Worm (Caenorhabditis elegans) whole organism, young adult: Measurements from ENCODE around the gene srab-7.

Experiments used
- B0035.1 ChIP-seq: sonication (generic microtip); optimal IDR thresholded peaks from 2 replicates; lab custom pipeline; 2016; ENCODE audit warnings: missing genetic modification characterization, mild to moderate bottlenecking, missing compliant biosample characterization, missing genotype, missing genetic modification reagents
- C06A6.2 ChIP-seq: fragments of 200-800 bp; sonication (Bioruptor generic); conservative IDR thresholded peaks from 2 replicates; pipeline ENCODE4 v1.3.6; 2022; ENCODE audit warnings: missing genetic modification characterization, missing compliant biosample characterization
- D2030.7 ChIP-seq: fragments of 200-800 bp; sonication (Bioruptor generic); IDR thresholded peaks from 2 replicates; pipeline ENCODE4 v1.3.6; 2022; ENCODE audit warnings: missing genetic modification reagents, missing genetic modification characterization, missing compliant biosample characterization
- F10E7.11 ChIP-seq: sonication (generic microtip); optimal IDR thresholded peaks from 2 replicates; lab custom pipeline; 2017; ENCODE audit warnings: mild to moderate bottlenecking, missing genetic modification characterization, moderate library complexity, missing compliant biosample characterization
- F22D6.2 ChIP-seq: sonication (generic microtip); optimal IDR thresholded peaks from 2 replicates; lab custom pipeline; 2016; ENCODE audit warnings: mild to moderate bottlenecking, missing genetic modification characterization, missing compliant biosample characterization
- F33H1.4 ChIP-seq: fragments of 200-800 bp; sonication (Bioruptor generic); IDR thresholded peaks from 2 replicates; pipeline ENCODE4 v1.3.6; 2022; ENCODE audit warnings: missing genetic modification reagents, missing genetic modification characterization, missing compliant biosample characterization
- F37B4.10 ChIP-seq: fragments of 200-800 bp; sonication (Bioruptor generic); IDR thresholded peaks from 2 replicates; pipeline ENCODE4 v1.3.6; 2022; ENCODE audit warnings: missing genetic modification characterization, missing compliant biosample characterization
- F39B2.1 ChIP-seq: fragments of 200-800 bp; sonication (Bioruptor generic); IDR thresholded peaks from 2 replicates; pipeline ENCODE4 v1.3.6; 2022; ENCODE audit warnings: missing genetic modification reagents, missing genetic modification characterization, missing compliant biosample characterization
- F57C9.4 ChIP-seq: sonication (generic microtip); optimal IDR thresholded peaks from 2 replicates; lab custom pipeline; 2017; ENCODE audit warnings: mild to moderate bottlenecking, missing genetic modification characterization, missing compliant biosample characterization
- T07F8.4 ChIP-seq: sonication (generic microtip); optimal IDR thresholded peaks from 2 replicates; lab custom pipeline; 2016; ENCODE audit warnings: mild to moderate bottlenecking, missing genetic modification characterization, moderate library complexity, missing compliant biosample characterization
- Y67H2A.10 ChIP-seq: fragments of 200-800 bp; sonication (Bioruptor generic); conservative IDR thresholded peaks from 2 replicates; pipeline ENCODE4 v1.3.6; 2022; ENCODE audit warnings: missing genetic modification reagents, missing genetic modification characterization, missing compliant biosample characterization
- Y79H2A.3 ChIP-seq: fragments of 200-800 bp; sonication (Bioruptor generic); conservative IDR thresholded peaks from 2 replicates; pipeline ENCODE4 v1.3.6; 2022; ENCODE audit warnings: missing genetic modification reagents, missing genetic modification characterization, missing compliant biosample characterization
- akir-1 ChIP-seq: fragments of 200-800 bp; sonication (Bioruptor generic); optimal IDR thresholded peaks from 2 replicates; lab custom pipeline; 2018; ENCODE audit warnings: mild to moderate bottlenecking, missing genetic modification characterization, moderate library complexity, missing compliant biosample characterization
- aptf-2 ChIP-seq: fragments of 200-800 bp; sonication (Bioruptor generic); conservative IDR thresholded peaks from 2 replicates; pipeline ENCODE4 v1.3.6; 2022; ENCODE audit warnings: missing genetic modification reagents, missing genetic modification characterization, missing compliant biosample characterization
- aptf-3 ChIP-seq: fragments of 200-800 bp; sonication (Bioruptor generic); IDR thresholded peaks from 2 replicates; pipeline ENCODE4 v1.3.6; 2022; ENCODE audit warnings: missing genetic modification characterization, missing compliant biosample characterization
- atf-7 ChIP-seq: sonication (generic microtip); optimal IDR thresholded peaks from 2 replicates; lab custom pipeline; 2017; ENCODE audit warnings: mild to moderate bottlenecking, missing genetic modification characterization, missing compliant biosample characterization
- ccch-3 ChIP-seq: fragments of 200-800 bp; sonication (Bioruptor generic); optimal IDR thresholded peaks from 2 replicates; lab custom pipeline; 2018; ENCODE audit warnings: mild to moderate bottlenecking, missing genetic modification characterization, missing compliant biosample characterization
- ceh-100 ChIP-seq: fragments of 200-800 bp; sonication (Bioruptor generic); IDR thresholded peaks from 2 replicates; pipeline ENCODE4 v1.3.6; 2022; ENCODE audit warnings: missing genetic modification reagents, missing genetic modification characterization, missing compliant biosample characterization
- ceh-79 ChIP-seq: sonication (generic microtip); optimal IDR thresholded peaks from 2 replicates; lab custom pipeline; 2017; ENCODE audit warnings: mild to moderate bottlenecking, missing genetic modification characterization, missing compliant biosample characterization
- ceh-91 ChIP-seq: fragments of 200-800 bp; sonication (Bioruptor generic); IDR thresholded peaks from 2 replicates; pipeline ENCODE4 v1.3.6; 2022; ENCODE audit warnings: missing genetic modification reagents, missing genetic modification characterization, missing compliant biosample characterization
- chd-7 ChIP-seq: sonication (generic microtip); optimal IDR thresholded peaks from 2 replicates; lab custom pipeline; 2016; ENCODE audit warnings: mild to moderate bottlenecking, missing genetic modification characterization, moderate library complexity, missing compliant biosample characterization
- die-1 ChIP-seq: sonication (generic microtip); optimal IDR thresholded peaks from 2 replicates; lab custom pipeline; 2016; ENCODE audit warnings: missing genotype, mild to moderate bottlenecking, missing genetic modification characterization, missing compliant biosample characterization
- dox-1 ChIP-seq: fragments of 200-800 bp; sonication (Bioruptor generic); IDR thresholded peaks from 2 replicates; pipeline ENCODE4 v1.3.6; 2022; ENCODE audit warnings: missing genetic modification reagents, missing genetic modification characterization, missing compliant biosample characterization
- efl-1 ChIP-seq: fragments of 150-350 bp; optimal IDR thresholded peaks from 2 replicates; lab custom pipeline; 2014; ENCODE audit warnings: missing biosample characterization, missing genetic modification reagents, missing genetic modification characterization
- egrh-3 ChIP-seq: fragments of 200-800 bp; sonication (Bioruptor generic); IDR thresholded peaks from 2 replicates; pipeline ENCODE4 v1.3.6; 2022; ENCODE audit warnings: missing genetic modification reagents, missing genetic modification characterization, missing compliant biosample characterization
- gei-17 ChIP-seq: fragments of 200-800 bp; sonication (Bioruptor generic); optimal IDR thresholded peaks from 2 replicates; lab custom pipeline; 2018; ENCODE audit warnings: mild to moderate bottlenecking, missing genetic modification characterization, missing compliant biosample characterization
- hlh-12 ChIP-seq: sonication (generic microtip); optimal IDR thresholded peaks from 2 replicates; lab custom pipeline; 2016; ENCODE audit warnings: missing genetic modification characterization, missing compliant biosample characterization
- hlh-26 ChIP-seq: fragments of 200-800 bp; sonication (Bioruptor generic); conservative IDR thresholded peaks from 2 replicates; pipeline ENCODE4 v1.3.6; 2022; ENCODE audit warnings: missing genetic modification reagents, missing genetic modification characterization, missing compliant biosample characterization
- lag-1 ChIP-seq: fragments of 200-800 bp; sonication (Bioruptor generic); IDR thresholded peaks from 2 replicates; pipeline ENCODE4 v1.3.6; 2022; ENCODE audit warnings: missing genetic modification reagents, missing genetic modification characterization, missing compliant biosample characterization
- lin-35 ChIP-seq, 3 experiments: fragments of 150-350 bp in 2 of 3; sonication (generic microtip) in 1 of 3; optimal IDR thresholded peaks; 2 replicates each; lab custom pipeline; 2014 to 2018; ENCODE audit warnings: missing biosample characterization in 3 of 3, missing genetic modification characterization in 3 of 3, missing genetic modification reagents in 3 of 3
- lin-40 ChIP-seq: sonication (generic microtip); optimal IDR thresholded peaks from 2 replicates; lab custom pipeline; 2016; ENCODE audit warnings: missing genetic modification characterization, mild to moderate bottlenecking, missing compliant biosample characterization, missing genotype, missing genetic modification reagents
- lsl-1 ChIP-seq: fragments of 200-800 bp; sonication (Bioruptor generic); optimal IDR thresholded peaks from 2 replicates; lab custom pipeline; 2018; ENCODE audit warnings: mild to moderate bottlenecking, missing genetic modification characterization, moderate library complexity, missing compliant biosample characterization
- madf-3 ChIP-seq: fragments of 200-800 bp; sonication (Bioruptor generic); IDR thresholded peaks from 2 replicates; pipeline ENCODE4 v1.3.6; 2022; ENCODE audit warnings: missing genetic modification reagents, missing genetic modification characterization, missing compliant biosample characterization
- madf-6 ChIP-seq: fragments of 200-800 bp; sonication (Bioruptor generic); IDR thresholded peaks from 2 replicates; pipeline ENCODE4 v1.3.6; 2022; ENCODE audit warnings: missing genetic modification reagents, missing genetic modification characterization, missing compliant biosample characterization
- madf-8 ChIP-seq: fragments of 200-800 bp; sonication (Bioruptor generic); conservative IDR thresholded peaks from 2 replicates; pipeline ENCODE4 v1.3.6; 2022; ENCODE audit warnings: missing genetic modification reagents, missing genetic modification characterization, missing compliant biosample characterization
- mel-28 ChIP-seq: sonication (generic microtip); optimal IDR thresholded peaks from 2 replicates; lab custom pipeline; 2016; ENCODE audit warnings: borderline replicate concordance, mild to moderate bottlenecking, missing genetic modification characterization, missing compliant biosample characterization
- mes-4 ChIP-seq: sonication (generic microtip); optimal IDR thresholded peaks from 2 replicates; lab custom pipeline; 2016; ENCODE audit warnings: missing genotype, missing genetic modification characterization, missing compliant biosample characterization
- nfya-2 ChIP-seq: fragments of 200-800 bp; sonication (Bioruptor generic); IDR thresholded peaks from 2 replicates; pipeline ENCODE4 v1.3.6; 2022; ENCODE audit warnings: missing genetic modification reagents, missing genetic modification characterization, missing compliant biosample characterization
- nhr-120 ChIP-seq: fragments of 200-800 bp; sonication (Bioruptor generic); IDR thresholded peaks from 2 replicates; pipeline ENCODE4 v1.3.6; 2022; ENCODE audit warnings: missing genetic modification characterization, missing compliant biosample characterization
- nhr-90 ChIP-seq: sonication (generic microtip); optimal IDR thresholded peaks from 2 replicates; lab custom pipeline; 2016; ENCODE audit warnings: missing genotype, mild to moderate bottlenecking, missing genetic modification characterization, missing compliant biosample characterization
- pha-4 ChIP-seq: fragments of 150-350 bp; sonication (generic microtip); optimal IDR thresholded peaks from 2 replicates; lab custom pipeline; 2014; ENCODE audit warnings: missing biosample characterization, missing genetic modification reagents, missing genetic modification characterization
- rec-8 ChIP-seq, 2 experiments: sonication (generic microtip); optimal IDR thresholded peaks; 2 replicates each; lab custom pipeline; 2016; ENCODE audit warnings: mild to moderate bottlenecking in 2 of 2, missing genetic modification characterization in 2 of 2, missing genetic modification reagents in 2 of 2, missing genotype in 2 of 2, missing biosample characterization in 1 of 2, missing compliant biosample characterization in 1 of 2, moderate library complexity in 1 of 2
- snpc-1.1 ChIP-seq: sonication (generic microtip); optimal IDR thresholded peaks from 2 replicates; lab custom pipeline; 2017; ENCODE audit warnings: missing genetic modification characterization, mild to moderate bottlenecking, missing compliant biosample characterization, antibody characterized with exemption, moderate library complexity, missing genotype, missing genetic modification reagents; ENCODE audit not compliant: insufficient read depth
- snpc-4 ChIP-seq, 5 experiments: fragments of 150-350 bp in 1 of 5; sonication (generic microtip) in 4 of 5; optimal IDR thresholded peaks; 2 replicates each; lab custom pipeline; 2014 to 2018; ENCODE audit warnings: missing genetic modification characterization in 5 of 5, missing biosample characterization in 3 of 5, antibody characterized with exemption in 2 of 5, mild to moderate bottlenecking in 2 of 5, missing compliant biosample characterization in 2 of 5, missing genotype in 2 of 5, moderate library complexity in 2 of 5, missing genetic modification reagents in 1 of 5
- sptf-2 ChIP-seq: fragments of 200-800 bp; sonication (Bioruptor generic); optimal IDR thresholded peaks from 2 replicates; lab custom pipeline; 2018; ENCODE audit warnings: mild to moderate bottlenecking, missing genetic modification characterization, missing compliant biosample characterization
- tlf-1 ChIP-seq: fragments of 200-800 bp; sonication (Bioruptor generic); optimal IDR thresholded peaks from 2 replicates; lab custom pipeline; 2018; ENCODE audit warnings: mild to moderate bottlenecking, missing genetic modification characterization, missing compliant biosample characterization
- zfh-2 ChIP-seq: fragments of 200-800 bp; sonication (Bioruptor generic); conservative IDR thresholded peaks from 2 replicates; pipeline ENCODE4 v1.3.6; 2022; ENCODE audit warnings: missing genetic modification reagents, missing genetic modification characterization, missing compliant biosample characterization

The srab-7 gene

DNA sequence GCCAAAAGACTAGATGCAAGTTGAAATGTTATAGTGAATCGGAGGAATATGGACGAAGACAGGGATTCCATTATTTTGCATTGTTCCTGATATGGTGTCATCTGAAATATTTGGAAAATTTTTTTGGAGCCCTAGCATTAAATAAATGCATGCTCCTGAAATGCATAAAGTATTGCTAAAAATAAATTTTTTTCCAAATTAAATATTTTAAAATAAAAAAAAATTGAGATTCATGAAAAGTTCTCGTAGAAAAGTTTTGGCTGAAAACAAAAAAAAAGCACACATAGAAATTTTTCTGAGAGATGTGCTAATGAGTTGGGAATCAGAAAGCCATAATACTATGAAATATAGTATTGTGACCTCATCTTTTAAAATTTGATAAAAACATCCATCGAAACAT is at the start of gene srab-7:
srab-7 (minus strand) TSS at position 101 of the 400 bp plus-strand sequence.
- no peak for TF ChIP-seq madf-8 (GFP tag; lab: Robert Waterston, UW)
- no peak for TF ChIP-seq hlh-12 (tag; lab: Kevin White, UChicago)
- no peak for TF ChIP-seq aptf-3 (GFP tag; lab: Robert Waterston, UW)
- no peak for TF ChIP-seq nfya-2
- TF ChIP-seq atf-7 (tag; lab: Kevin White, UChicago): no peak
- TF ChIP-seq mes-4: no peak
- TF ChIP-seq madf-3 (GFP tag; lab: Robert Waterston, UW): no peak
- TF ChIP-seq lin-40 (tag; lab: Kevin White, UChicago): no peak
- no peak for TF ChIP-seq B0035.1 (tag; lab: Kevin White, UChicago)
- TF ChIP-seq F57C9.4 (tag; lab: Kevin White, UChicago): no peak
- TF ChIP-seq akir-1 (GFP tag; lab: Kevin White, UChicago): no peak
- TF ChIP-seq efl-1 (GFP tag; lab: Kevin White, UChicago): no peak
- TF ChIP-seq snpc-1.1 (tag; lab: Kevin White, UChicago): no peak
- TF ChIP-seq chd-7 (tag; lab: Kevin White, UChicago): no peak
- TF ChIP-seq ceh-100: no peak
- no peak for TF ChIP-seq nhr-120
- TF ChIP-seq aptf-2 (GFP tag; lab: Robert Waterston, UW): no peak
- TF ChIP-seq nhr-90 (tag; lab: Kevin White, UChicago): no peak
- TF ChIP-seq rec-8 (tag; optimal IDR thresholded peaks at IDR 0.05; lab: Kevin White, UChicago): no peak
- TF ChIP-seq hlh-26 (GFP tag; lab: Robert Waterston, UW): no peak

- TF ChIP-seq Y67H2A.10 (GFP tag; lab: Robert Waterston, UW): no peak
- no peak for TF ChIP-seq madf-3 (GFP tag; lab: Robert Waterston, UW)
- no peak for TF ChIP-seq ccch-3 (GFP tag; lab: Kevin White, UChicago)
- TF ChIP-seq F10E7.11 (tag; lab: Kevin White, UChicago): no peak
- no peak for TF ChIP-seq ceh-79 (tag; lab: Kevin White, UChicago)
- no peak for TF ChIP-seq lag-1
- peak in 1 of 3 experiments; percentile 33 for TF ChIP-seq lin-35 (GFP tag; optimal IDR thresholded peaks at IDR 0.05; lab: Kevin White, UChicago)
- TF ChIP-seq F39B2.1 (GFP tag; lab: Robert Waterston, UW): no peak
- TF ChIP-seq gei-17: no peak
- TF ChIP-seq F37B4.10 (GFP tag; lab: Robert Waterston, UW): no peak
- no peak for TF ChIP-seq sptf-2 (GFP tag; lab: Kevin White, UChicago)
- peak; percentile 82 for TF ChIP-seq D2030.7 (GFP tag; lab: Robert Waterston, UW)
- TF ChIP-seq C06A6.2 (GFP tag; lab: Robert Waterston, UW): no peak
- TF ChIP-seq snpc-4 (GFP tag; optimal IDR thresholded peaks at IDR 0.05; lab: Kevin White, UChicago): no peak
- peak in 1 of 4 experiments; percentile 54 for TF ChIP-seq snpc-4 (tag; optimal IDR thresholded peaks at IDR 0.05; lab: Kevin White, UChicago)
- peak; percentile 91 for TF ChIP-seq madf-8 (GFP tag; lab: Robert Waterston, UW)
- no peak for TF ChIP-seq die-1 (tag; lab: Kevin White, UChicago)
- TF ChIP-seq madf-6: peak; percentile 97
- TF ChIP-seq efl-1 (GFP tag; lab: Kevin White, UChicago): peak; percentile 31
- TF ChIP-seq ceh-91 (GFP tag; lab: Robert Waterston, UW): peak; percentile 68; the same call in 1 of the 2 replicates
- TF ChIP-seq zfh-2 (GFP tag; lab: Robert Waterston, UW): no peak
- no peak for TF ChIP-seq tlf-1 (GFP tag; lab: Kevin White, UChicago)
- TF ChIP-seq T07F8.4 (tag; lab: Kevin White, UChicago): no peak
- TF ChIP-seq lsl-1 (GFP tag; lab: Kevin White, UChicago): peak; percentile 98
- TF ChIP-seq F33H1.4 (GFP tag; lab: Robert Waterston, UW): peak; percentile 98
- TF ChIP-seq mel-28 (tag; lab: Kevin White, UChicago): no peak
- peak; percentile 48; the same call in 1 of the 2 replicates for TF ChIP-seq dox-1 (GFP tag; lab: Robert Waterston, UW)
- no peak for TF ChIP-seq hlh-26 (GFP tag; lab: Robert Waterston, UW)
- TF ChIP-seq pha-4: no peak
- no peak for TF ChIP-seq F22D6.2 (tag; lab: Kevin White, UChicago)
- no peak for TF ChIP-seq Y79H2A.3 (GFP tag; lab: Robert Waterston, UW)
- TF ChIP-seq egrh-3 (GFP tag; lab: Robert Waterston, UW): no peak
Observed at ce11 chrV:3204433-3204832, 49.5 kb upstream of the srab-7 start.
